Fruit fly (Drosophila melanogaster): Measurements from ENCODE around the gene side-III.

dm6 chr3R:5829762-5830161 is 129.6 kb downstream of the side-III start, which contains the start of gene glob3:
- no peak for TF ChIP-seq CTCF (optimal IDR thresholded peaks at IDR 0.05)
- TF ChIP-seq CG8478 (optimal IDR thresholded peaks at IDR 0.05) = no peak

Data from S2 (cell line).